Worm (Caenorhabditis elegans) whole organism, young adult: ENCODE measurements around the gene best-18.

Experiments used
- dpl-1 ChIP-seq: fragments of 150-350 bp; optimal IDR thresholded peaks from 2 replicates; lab custom pipeline; 2014; ENCODE audit warnings: missing biosample characterization, missing genetic modification reagents, missing genetic modification characterization
- unc-62 ChIP-seq: fragments of 150-350 bp; optimal IDR thresholded peaks from 2 replicates; lab custom pipeline; 2014; ENCODE audit warnings: missing biosample characterization, missing genetic modification reagents, missing genetic modification characterization

- no peak for TF ChIP-seq dpl-1
- TF ChIP-seq unc-62 (GFP tag; lab: Kevin White, UChicago) = no peak
Measured at ce11 chrIII:10179444-10179843, 32.8 kb upstream of the best-18 start.
